Worm (Caenorhabditis elegans): Measurements from ENCODE around the gene ceh-20.

The ceh-20 gene

DNA sequence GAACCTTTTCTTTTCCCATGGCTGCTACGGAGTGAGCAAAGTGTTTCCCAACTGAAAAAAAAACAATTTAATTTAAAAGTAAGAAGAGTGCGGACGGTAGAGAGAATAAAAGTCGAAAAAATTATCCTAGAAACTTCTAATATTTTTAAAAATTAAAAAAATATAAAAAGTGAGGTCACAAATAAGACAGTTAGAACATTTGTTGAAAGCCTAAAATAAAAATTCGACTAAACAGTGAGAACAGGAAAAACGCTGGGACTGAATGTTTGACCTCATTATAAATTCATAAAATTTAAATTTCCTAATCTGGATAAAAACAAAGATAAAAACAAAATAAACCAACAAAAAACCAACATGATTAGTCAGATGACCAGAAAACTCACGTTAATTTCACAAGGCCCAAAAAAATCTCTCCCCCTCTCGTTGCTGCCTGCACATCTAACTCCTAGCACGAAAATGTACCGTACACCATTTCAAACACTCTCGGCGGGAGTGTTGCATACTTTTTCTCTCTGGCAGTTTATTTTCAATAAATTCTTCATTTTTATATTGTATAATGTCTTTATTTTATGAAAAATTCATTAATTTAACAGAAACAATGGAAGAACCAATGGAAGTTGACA, 7.9 kb upstream of the ceh-20 start, which contains the start of the genes eef-1A.1 and rfc-4 (continued):
- TF ChIP-seq mab-5 (tag; optimal IDR thresholded peaks at IDR 0.05), result peak; percentile 92
- TF ChIP-seq nhr-21 (tag; optimal IDR thresholded peaks at IDR 0.05), result peak; percentile 95
- TF ChIP-seq mdl-1 (tag; optimal IDR thresholded peaks at IDR 0.05), result peak in 1 of 2 experiments; percentile 78
- peak; percentile 98 for TF ChIP-seq nhr-25 (tag; optimal IDR thresholded peaks at IDR 0.05)
- peak; percentile 97 for TF ChIP-seq lin-13 (GFP tag; optimal IDR thresholded peaks at IDR 0.05)

DNA sequence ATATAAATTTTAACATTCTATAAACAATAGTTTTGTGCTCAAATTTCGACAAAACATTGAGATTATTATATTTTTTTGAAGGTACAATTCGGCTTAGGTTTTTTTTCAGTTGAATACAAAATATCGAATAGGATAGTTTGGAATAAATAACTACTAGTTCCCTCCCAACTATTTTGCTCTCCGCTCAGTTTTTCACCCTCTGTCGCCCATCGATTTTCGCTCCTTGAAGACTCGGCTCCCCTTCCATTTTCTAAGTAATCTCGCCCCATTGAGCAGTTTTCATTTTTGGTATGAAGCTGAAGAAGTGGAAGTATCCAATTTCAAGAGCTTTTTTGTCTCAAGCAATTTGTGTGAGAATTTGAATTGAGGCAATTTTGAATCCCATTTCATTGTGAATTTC, 6.0 kb upstream of the ceh-20 start, which contains the start of gene F31E3.2:
Gene F31E3.2, plus strand, starts transcription at position 301 of the 400 bp plus-strand sequence.
- TF ChIP-seq ceh-82 (tag; optimal IDR thresholded peaks at IDR 0.05), result no peak
- TF ChIP-seq alr-1 (tag; optimal IDR thresholded peaks at IDR 0.05), result no peak
- no peak for TF ChIP-seq R02D3.7 (tag; optimal IDR thresholded peaks at IDR 0.05)
- TF ChIP-seq skn-1 (tag; optimal IDR thresholded peaks at IDR 0.05), result no peak
- peak; percentile 40 for TF ChIP-seq C34F6.9 (tag; optimal IDR thresholded peaks at IDR 0.05)
- TF ChIP-seq nhr-237 (tag; optimal IDR thresholded peaks at IDR 0.05), result no peak
- TF ChIP-seq nhr-21 (tag; optimal IDR thresholded peaks at IDR 0.05), result no peak
- no peak for TF ChIP-seq zag-1 (tag; optimal IDR thresholded peaks at IDR 0.05)
- no peak for TF ChIP-seq mbf-1 (tag; optimal IDR thresholded peaks at IDR 0.05)
- TF ChIP-seq lsy-2 (tag; optimal IDR thresholded peaks at IDR 0.05), result peak in 1 of 2 experiments; percentile 27
- peak; percentile 40 for TF ChIP-seq unc-55 (GFP tag; optimal IDR thresholded peaks at IDR 0.05)
- TF ChIP-seq sma-3 (GFP tag; optimal IDR thresholded peaks at IDR 0.05), result no peak

- TF ChIP-seq peb-1 (tag; optimal IDR thresholded peaks at IDR 0.05), result no peak
- no peak for TF ChIP-seq lin-11 (tag; optimal IDR thresholded peaks at IDR 0.05)
- no peak for TF ChIP-seq blmp-1 (tag; optimal IDR thresholded peaks at IDR 0.05; ENCODE audit: insufficient read depth)
- TF ChIP-seq sma-9 (GFP tag; optimal IDR thresholded peaks at IDR 0.05), result no peak
- TF ChIP-seq sma-9 (tag; optimal IDR thresholded peaks at IDR 0.05), result no peak
Observed at ce11 chrIII:6974952-6975351, 4.7 kb upstream of the ceh-20 start.

DNA sequence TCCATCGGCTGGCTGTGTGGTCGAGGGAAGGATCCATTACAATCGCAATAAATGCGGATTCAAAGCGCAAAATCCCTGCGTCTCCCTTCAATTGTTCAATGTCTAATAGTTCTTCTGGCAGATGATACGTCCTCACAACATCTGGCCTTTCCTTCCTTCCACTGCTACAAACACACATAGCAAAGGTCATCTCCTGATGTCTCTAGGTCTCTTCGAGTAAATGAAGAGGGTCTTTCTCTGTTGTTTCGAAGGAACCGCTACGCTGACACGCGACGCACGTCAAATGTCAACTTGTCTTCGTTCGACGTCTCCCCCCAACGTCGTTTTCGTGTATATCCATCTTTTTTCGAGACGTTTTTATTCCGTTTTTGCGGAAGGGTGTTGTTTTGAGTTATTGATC, 809 bp upstream of the ceh-20 start:
- TF ChIP-seq lin-11 (tag; optimal IDR thresholded peaks at IDR 0.05) (peak; percentile 15), lin-39 (tag; optimal IDR thresholded peaks at IDR 0.05) (peak; percentile 59), C34F6.9 (tag; optimal IDR thresholded peaks at IDR 0.05) (peak; percentile 94), dmd-4 (tag; optimal IDR thresholded peaks at IDR 0.05) (no peak), unc-62 (GFP tag; optimal IDR thresholded peaks at IDR 0.05) (peak; percentile 90), R02D3.7 (tag; optimal IDR thresholded peaks at IDR 0.05) (no peak), ZK546.5 (tag; optimal IDR thresholded peaks at IDR 0.05) (no peak), ztf-4 (tag; optimal IDR thresholded peaks at IDR 0.05) (peak; percentile 27), gmeb-1 (tag; optimal IDR thresholded peaks at IDR 0.05) (no peak), mab-5 (tag; optimal IDR thresholded peaks at IDR 0.05) (peak; percentile 75), egl-27 (tag; optimal IDR thresholded peaks at IDR 0.05) (peak; percentile 50), peb-1 (tag; optimal IDR thresholded peaks at IDR 0.05) (no peak), lsy-2 (tag; optimal IDR thresholded peaks at IDR 0.05) (peak; percentile 52 to 89), nhr-129 (tag; optimal IDR thresholded peaks at IDR 0.05) (peak; percentile 88), sma-3 (GFP tag; optimal IDR thresholded peaks at IDR 0.05) (peak; percentile 57), ama-1 (optimal IDR thresholded peaks at IDR 0.05) (peak; percentile 23), ceh-82 (tag; optimal IDR thresholded peaks at IDR 0.05) (no peak), unc-55 (GFP tag; optimal IDR thresholded peaks at IDR 0.05) (peak; percentile 22), ztf-11 (tag; optimal IDR thresholded peaks at IDR 0.05) (no peak), mdl-1 (tag; optimal IDR thresholded peaks at IDR 0.05) (peak in 1 of 2 experiments; percentile 5), sem-4 (tag; optimal IDR thresholded peaks at IDR 0.05) (peak; percentile 69), nhr-25 (tag; optimal IDR thresholded peaks at IDR 0.05) (peak; percentile 86), F13H6.1 (tag; optimal IDR thresholded peaks at IDR 0.05) (peak; percentile 71), fos-1 (tag; optimal IDR thresholded peaks at IDR 0.05) (peak; percentile 64), crh-2 (tag; optimal IDR thresholded peaks at IDR 0.05) (peak; percentile 71), nhr-12 (tag; optimal IDR thresholded peaks at IDR 0.05) (no peak), nhr-21 (tag; optimal IDR thresholded peaks at IDR 0.05) (peak; percentile 80), nhr-11 (tag; optimal IDR thresholded peaks at IDR 0.05) (no peak), nhr-237 (tag; optimal IDR thresholded peaks at IDR 0.05) (no peak), nhr-6 (tag; optimal IDR thresholded peaks at IDR 0.05) (peak; percentile 67), zag-1 (tag; optimal IDR thresholded peaks at IDR 0.05) (peak; percentile 27), sma-9 (GFP tag; optimal IDR thresholded peaks at IDR 0.05) (peak; percentile 61), sma-9 (tag; optimal IDR thresholded peaks at IDR 0.05) (no peak), blmp-1 (tag; optimal IDR thresholded peaks at IDR 0.05; ENCODE audit: insufficient read depth) (peak; percentile 64), lin-13 (GFP tag; optimal IDR thresholded peaks at IDR 0.05) (peak; percentile 29)
